Worm (Caenorhabditis elegans): ENCODE data around the gene srw-53.

Gene srw-53

ce11 chrV:15974836-15975235 lies 31.6 kb downstream of the srw-53 start, which contains the start of gene sru-22:
TSS of gene sru-22 (minus strand) at chrV:15974936.
- TF ChIP-seq nhr-77 (tag; optimal IDR thresholded peaks at IDR 0.05), result no peak
- TF ChIP-seq efl-1 (optimal IDR thresholded peaks at IDR 0.05), result no peak
- TF ChIP-seq efl-1 (GFP tag; optimal IDR thresholded peaks at IDR 0.05 in 1 of 2), result peak in 1 of 2 experiments; percentile 7

ce11 chrV:15975845-15976244 lies 32.6 kb downstream of the srw-53 start, which contains the start of gene clec-232:
TSS of gene clec-232 (plus strand) at chrV:15976145.
- TF ChIP-seq unc-130 (tag; optimal IDR thresholded peaks at IDR 0.05) (no peak), mdl-1 (tag; optimal IDR thresholded peaks at IDR 0.05) (no peak), skn-1 (tag; optimal IDR thresholded peaks at IDR 0.05) (no peak), nhr-90 (tag; optimal IDR thresholded peaks at IDR 0.05; ENCODE audit: poor library complexity) (no peak), nhr-47 (tag; optimal IDR thresholded peaks at IDR 0.05) (no peak), aly-2 (tag; optimal IDR thresholded peaks at IDR 0.05) (no peak), nhr-237 (tag; optimal IDR thresholded peaks at IDR 0.05) (no peak), jun-1 (tag; optimal IDR thresholded peaks at IDR 0.05) (no peak), alr-1 (tag; optimal IDR thresholded peaks at IDR 0.05; ENCODE audit: borderline replicate concordance) (no peak), ets-5 (GFP tag; IDR thresholded peaks at IDR 0.05) (no peak), fkh-8 (tag; optimal IDR thresholded peaks at IDR 0.05) (no peak)

- TF ChIP-seq ztf-11 (tag; optimal IDR thresholded peaks at IDR 0.05) (no peak), elt-2 (tag; optimal IDR thresholded peaks at IDR 0.05) (peak; percentile 84)
These were observed 35.1 kb downstream of the srw-53 start, which contains the start of gene oac-20 for ce11 chrV:15978232-15978764. TSS of gene oac-20 (plus strand) at chrV:15978714.

- TF ChIP-seq elt-2 (tag; optimal IDR thresholded peaks at IDR 0.05) (peak; percentile 72), lin-35 (GFP tag; optimal IDR thresholded peaks at IDR 0.05) (peak in 1 of 2 experiments; percentile 12), mef-2 (tag; optimal IDR thresholded peaks at IDR 0.05) (no peak), fkh-8 (tag; optimal IDR thresholded peaks at IDR 0.05) (no peak), ces-1 (GFP tag; optimal IDR thresholded peaks at IDR 0.05) (no peak), aha-1 (tag; optimal IDR thresholded peaks at IDR 0.05) (no peak), C16A3.4 (tag; optimal IDR thresholded peaks at IDR 0.05) (no peak), snpc-4 (tag; optimal IDR thresholded peaks at IDR 0.05) (peak; percentile 67)
These were observed 39.6 kb downstream of the srw-53 start, which contains the start of the genes fbxa-99 and F36G9.13 for ce11 chrV:15982733-15983344. TSS of gene fbxa-99 (minus strand) at chrV:15982854. TSS of gene F36G9.13 (plus strand) at chrV:15983294.

ce11 chrV:15988074-15988473 lies 44.8 kb downstream of the srw-53 start, which contains the start of gene F36G9.15:
TSS of gene F36G9.15 (minus strand) at chrV:15988174.
- no peak for TF ChIP-seq dpl-1 (GFP tag; optimal IDR thresholded peaks at IDR 0.05)
- no peak for TF ChIP-seq efl-3 (GFP tag; optimal IDR thresholded peaks at IDR 0.05)
- no peak for TF ChIP-seq jun-1 (tag; optimal IDR thresholded peaks at IDR 0.05)
- TF ChIP-seq mef-2 (tag; optimal IDR thresholded peaks at IDR 0.05), result no peak
- no peak for TF ChIP-seq C34B4.2 (tag; optimal IDR thresholded peaks at IDR 0.05)
- no peak for TF ChIP-seq hlh-4 (tag; optimal IDR thresholded peaks at IDR 0.05)
- TF ChIP-seq lin-39 (tag; optimal IDR thresholded peaks at IDR 0.05), result no peak
- TF ChIP-seq zag-1 (tag; optimal IDR thresholded peaks at IDR 0.05), result no peak
- no peak for TF ChIP-seq ceh-88 (GFP tag; IDR thresholded peaks at IDR 0.05)
- TF ChIP-seq Y116A8C.19 (tag; optimal IDR thresholded peaks at IDR 0.05; ENCODE audit: borderline replicate concordance), result no peak
- TF ChIP-seq efl-1 (optimal IDR thresholded peaks at IDR 0.05), result no peak
- TF ChIP-seq efl-1 (GFP tag; optimal IDR thresholded peaks at IDR 0.05 in 1 of 2), result no peak
- TF ChIP-seq fkh-10 (GFP tag; optimal IDR thresholded peaks at IDR 0.05), result no peak
- no peak for TF ChIP-seq unc-98 (GFP tag; IDR thresholded peaks at IDR 0.05)
- no peak for TF ChIP-seq lir-3 (tag; optimal IDR thresholded peaks at IDR 0.05; ENCODE audit: poor library complexity)
- TF ChIP-seq nhr-84 (tag; optimal IDR thresholded peaks at IDR 0.05), result no peak
- TF ChIP-seq lin-14 (GFP tag; optimal IDR thresholded peaks at IDR 0.05), result no peak
- no peak for TF ChIP-seq egl-27 (tag; optimal IDR thresholded peaks at IDR 0.05)

All from whole organism, L1 larva.